Fruit fly (Drosophila melanogaster): ENCODE results near the gene CG5245.

CG5245 gene

DNA sequence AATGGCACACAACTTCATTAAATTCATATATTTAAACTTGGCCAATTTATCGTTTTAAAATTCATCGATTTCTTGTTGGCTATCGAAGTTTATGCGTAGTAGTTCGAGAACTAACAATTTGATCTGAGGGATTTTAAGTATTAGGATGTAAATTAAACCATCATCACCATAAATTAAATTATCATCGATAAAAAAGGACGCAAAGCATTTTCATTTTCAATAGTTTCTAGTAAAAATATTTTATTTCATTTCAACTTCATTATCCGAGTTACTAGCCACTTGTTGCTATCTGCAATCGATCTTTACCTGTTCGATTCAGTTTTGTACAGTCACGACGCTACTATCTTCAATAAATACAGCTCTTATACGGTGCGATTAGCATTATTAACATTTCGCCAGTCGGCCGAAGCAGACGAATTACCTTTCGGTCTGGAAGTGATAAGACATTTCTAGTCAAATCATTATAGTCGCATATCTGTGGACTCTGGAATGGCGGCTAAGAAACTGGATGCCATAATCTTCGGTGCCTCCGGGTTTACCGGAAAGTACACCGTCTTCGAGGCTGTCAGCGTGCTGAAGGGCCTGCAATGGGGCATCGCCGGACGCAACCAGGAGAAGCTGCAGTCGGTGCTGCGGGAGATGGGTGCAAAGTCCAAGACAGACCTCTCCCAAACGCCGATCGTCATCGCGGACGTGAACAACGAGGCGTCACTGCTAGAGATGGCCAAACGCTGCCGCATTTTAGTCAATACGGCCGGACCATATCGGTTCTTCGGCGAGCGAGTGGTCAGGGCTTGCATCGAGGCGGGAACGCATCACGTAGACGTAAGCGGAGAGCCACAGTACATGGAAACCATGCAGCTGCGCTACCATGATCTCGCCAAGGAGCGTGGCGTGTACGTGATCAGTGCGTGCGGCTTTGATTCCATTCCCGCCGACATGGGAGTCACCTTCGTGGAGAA, 22.8 kb upstream of the CG5245 start, which contains the start of gene CG5167 (continued):
- TF ChIP-seq ind (GFP tag; optimal IDR thresholded peaks at IDR 0.05) = peak; percentile 27
- 0 out of 3 replicates have a peak, but pooled peaks have one; percentile 30 for TF ChIP-seq CG34422 (GFP tag; IDR thresholded peaks at IDR 0.05)
- peak; percentile 21 for TF ChIP-seq D19B (GFP tag; optimal IDR thresholded peaks at IDR 0.05)
- TF ChIP-seq fd96Cb (tag; optimal IDR thresholded peaks at IDR 0.05) = peak; percentile 9
- TF ChIP-seq pho (GFP tag; optimal IDR thresholded peaks at IDR 0.05) = peak; percentile 18
- peak; percentile 7 for TF ChIP-seq gsb-n (tag; optimal IDR thresholded peaks at IDR 0.05)
- peak; percentile 16; the same call in 1 of the 2 replicates for TF ChIP-seq lmd (GFP tag; IDR thresholded peaks at IDR 0.05)
- TF ChIP-seq Blimp-1 (GFP tag; optimal IDR thresholded peaks at IDR 0.05) = no peak
- TF ChIP-seq gt (GFP tag; IDR thresholded peaks at IDR 0.05) = no peak
- peak; percentile 64 for TF ChIP-seq CG10267 (tag; optimal IDR thresholded peaks at IDR 0.05)
- TF ChIP-seq CG8290 (GFP tag; optimal IDR thresholded peaks at IDR 0.05) = peak; percentile 61
- peak in 1 of 2 experiments; percentile 29 for TF ChIP-seq CG8290 (tag; optimal IDR thresholded peaks at IDR 0.05)
- no peak for TF ChIP-seq Bdp1 (GFP tag; optimal IDR thresholded peaks at IDR 0.05)
- peak in 1 of 2 experiments; percentile 4 for TF ChIP-seq insv (GFP tag; optimal IDR thresholded peaks at IDR 0.05)
- TF ChIP-seq ci (GFP tag; IDR thresholded peaks at IDR 0.05) = peak; percentile 43; the same call in 1 of the 3 replicates
- TF ChIP-seq Drgx (GFP tag; IDR thresholded peaks at IDR 0.05) = peak; percentile 54; the same call in 1 of the 2 replicates
- TF ChIP-seq CG4707 (GFP tag; optimal IDR thresholded peaks at IDR 0.05) = no peak
- peak; percentile 70 for TF ChIP-seq row (GFP tag; IDR thresholded peaks at IDR 0.05)
- peak; percentile 13 for TF ChIP-seq CG13894 (tag; optimal IDR thresholded peaks at IDR 0.05)
- TF ChIP-seq Sry-δ (GFP tag; optimal IDR thresholded peaks at IDR 0.05) = peak; percentile 45
- peak in 1 of 2 experiments; percentile 49 for TF ChIP-seq dpn (GFP tag; optimal IDR thresholded peaks at IDR 0.05)
- peak; percentile 8 for TF ChIP-seq Nf-YC (tag; optimal IDR thresholded peaks at IDR 0.05)
- TF ChIP-seq NfI (GFP tag; optimal IDR thresholded peaks at IDR 0.05) = no peak
- no peak for TF ChIP-seq Dip2 (GFP tag; IDR thresholded peaks at IDR 0.05)
- TF ChIP-seq Doc3 (GFP tag; IDR thresholded peaks at IDR 0.05; ENCODE audit: partially characterized antibody) = peak; percentile 53; the same call in 1 of the 3 replicates
- TF ChIP-seq pnt (GFP tag; optimal IDR thresholded peaks at IDR 0.05) = no peak
- TF ChIP-seq Fer3 (tag; optimal IDR thresholded peaks at IDR 0.05) = peak; percentile 35
- TF ChIP-seq Camta (GFP tag; optimal IDR thresholded peaks at IDR 0.05) = peak; percentile 32
- TF ChIP-seq sr (GFP tag; IDR thresholded peaks at IDR 0.05) = no peak
- peak in 1 of 2 experiments; percentile 48 for TF ChIP-seq Hr51 (GFP tag; optimal IDR thresholded peaks at IDR 0.05)
- TF ChIP-seq Ssrp (tag; optimal IDR thresholded peaks at IDR 0.05) = peak; percentile 14
- peak; percentile 6 for TF ChIP-seq caup (GFP tag; optimal IDR thresholded peaks at IDR 0.05; ENCODE audit: severe bottlenecking)
- no peak for TF ChIP-seq CG3065 (GFP tag; optimal IDR thresholded peaks at IDR 0.05)
- no peak for TF ChIP-seq dimm (GFP tag; IDR thresholded peaks at IDR 0.05)
- no peak for TF ChIP-seq CG12744 (GFP tag; optimal IDR thresholded peaks at IDR 0.05)
- peak; percentile 66 for TF ChIP-seq kah (GFP tag; optimal IDR thresholded peaks at IDR 0.05)
- TF ChIP-seq CG10654 (GFP tag; optimal IDR thresholded peaks at IDR 0.05) = no peak
- peak; percentile 39; the same call in 1 of the 2 replicates for TF ChIP-seq unc-4 (GFP tag; IDR thresholded peaks at IDR 0.05; ENCODE audit: partially characterized antibody)
- TF ChIP-seq CG17829 (tag; optimal IDR thresholded peaks at IDR 0.05) = peak; percentile 54
- peak; percentile 7 for TF ChIP-seq Dip3 (GFP tag; optimal IDR thresholded peaks at IDR 0.05)
- no peak for TF ChIP-seq Side (GFP tag; optimal IDR thresholded peaks at IDR 0.05)
- TF ChIP-seq vvl (GFP tag; IDR thresholded peaks at IDR 0.05) = peak; percentile 49; the same call in 1 of the 2 replicates
- peak; percentile 89 for TF ChIP-seq sens (GFP tag)
- peak; percentile 28 to 82 for TF ChIP-seq bsh (GFP tag; optimal IDR thresholded peaks at IDR 0.05)
- TF ChIP-seq Hmr (GFP tag; optimal IDR thresholded peaks at IDR 0.05) = peak; percentile 35
- no peak for TF ChIP-seq tgo (GFP tag; IDR thresholded peaks at IDR 0.05)
- TF ChIP-seq NC2α (GFP tag; optimal IDR thresholded peaks at IDR 0.05) = no peak
- peak; percentile 11; the same call in 1 of the 3 replicates for TF ChIP-seq B-H1 (GFP tag; IDR thresholded peaks at IDR 0.05)

All from whole organism, embryonic.